Fruit fly (Drosophila melanogaster) whole organism, prepupa: ENCODE results near the gene CG17646.

Experiments
- Blimp-1 ChIP-seq: fragments of 200-800 bp; sonication (Bioruptor generic); optimal IDR thresholded peaks from 3 replicates; lab custom pipeline; 2017; ENCODE audit warnings: missing biosample characterization, missing genetic modification characterization, mild to moderate bottlenecking, moderate library complexity, missing genetic modification reagents
- CG10669 ChIP-seq: fragments of 200-800 bp; sonication (Bioruptor generic); optimal IDR thresholded peaks from 3 replicates; lab custom pipeline; 2018; ENCODE audit warnings: missing biosample characterization, mild to moderate bottlenecking, missing genetic modification characterization, moderate library complexity
- CG11294 ChIP-seq: fragments of 200-800 bp; sonication (Bioruptor generic); IDR thresholded peaks from 2 replicates; pipeline ENCODE4 v1.3.6; 2022; ENCODE audit warnings: missing biosample characterization, missing genetic modification characterization
- CG11902 ChIP-seq: fragments of 200-800 bp; sonication (Bioruptor generic); optimal IDR thresholded peaks from 3 replicates; lab custom pipeline; 2016; ENCODE audit warnings: missing biosample characterization, missing genetic modification characterization
- CG1621 ChIP-seq: fragments of 200-800 bp; sonication (Bioruptor generic); optimal IDR thresholded peaks from 3 replicates; lab custom pipeline; 2018; ENCODE audit warnings: missing biosample characterization, mild to moderate bottlenecking, missing genetic modification characterization
- CG16779 ChIP-seq: fragments of 200-800 bp; sonication (Bioruptor generic); optimal IDR thresholded peaks from 3 replicates; lab custom pipeline; 2017; ENCODE audit warnings: missing biosample characterization, mild to moderate bottlenecking, missing genetic modification characterization
- CG31627 ChIP-seq: fragments of 200-800 bp; sonication (Bioruptor generic); optimal IDR thresholded peaks from 3 replicates; lab custom pipeline; 2016; ENCODE audit warnings: missing biosample characterization, missing genetic modification characterization
- CG32006 ChIP-seq: fragments of 200-800 bp; sonication (Bioruptor generic); optimal IDR thresholded peaks from 3 replicates; lab custom pipeline; 2017; ENCODE audit warnings: missing biosample characterization, mild to moderate bottlenecking, missing genetic modification characterization
- CG3919 ChIP-seq: fragments of 200-800 bp; sonication (Bioruptor generic); optimal IDR thresholded peaks from 3 replicates; lab custom pipeline; 2016; ENCODE audit warnings: missing biosample characterization, missing genetic modification characterization
- CG6163 ChIP-seq: fragments of 200-800 bp; sonication (Bioruptor generic); IDR thresholded peaks from 3 replicates; pipeline ENCODE4 v1.3.6; 2022; ENCODE audit warnings: missing biosample characterization, missing genetic modification characterization
- CG6276 ChIP-seq: fragments of 200-800 bp; sonication (Bioruptor generic); optimal IDR thresholded peaks from 2 replicates; lab custom pipeline; 2017; ENCODE audit warnings: missing biosample characterization, mild to moderate bottlenecking, missing genetic modification characterization
- CG6792 ChIP-seq: fragments of 200-800 bp; sonication (Bioruptor generic); optimal IDR thresholded peaks from 3 replicates; lab custom pipeline; 2016; ENCODE audit warnings: missing biosample characterization, missing genetic modification characterization
- CG6808 ChIP-seq: fragments of 200-800 bp; sonication (Bioruptor generic); optimal IDR thresholded peaks from 3 replicates; lab custom pipeline; 2017; ENCODE audit warnings: missing biosample characterization, missing genetic modification characterization, mild to moderate bottlenecking, moderate library complexity, missing genetic modification reagents
- CG6854 ChIP-seq: fragments of 200-800 bp; sonication (Bioruptor generic); optimal IDR thresholded peaks from 2 replicates; lab custom pipeline; 2017; ENCODE audit warnings: missing biosample characterization, mild to moderate bottlenecking, missing genetic modification characterization
- CG7368 ChIP-seq: fragments of 200-800 bp; sonication (Bioruptor generic); optimal IDR thresholded peaks from 3 replicates; lab custom pipeline; 2016; ENCODE audit warnings: missing biosample characterization, missing genetic modification characterization
- CG8119 ChIP-seq: fragments of 200-800 bp; sonication (Bioruptor generic); IDR thresholded peaks from 3 replicates; pipeline ENCODE4 v1.3.6; 2022; ENCODE audit warnings: missing biosample characterization, missing genetic modification characterization
- CG8632 ChIP-seq: fragments of 200-800 bp; sonication (Bioruptor generic); optimal IDR thresholded peaks from 3 replicates; lab custom pipeline; 2016; ENCODE audit warnings: missing biosample characterization, missing genetic modification characterization
- CG9139 ChIP-seq: fragments of 200-800 bp; sonication (Bioruptor generic); optimal IDR thresholded peaks from 3 replicates; lab custom pipeline; 2017; ENCODE audit warnings: missing biosample characterization, mild to moderate bottlenecking, missing genetic modification characterization
- Eip78C ChIP-seq: fragments of 200-800 bp; sonication (Bioruptor generic); peaks from one replicate; lab custom pipeline; 2016; ENCODE audit warnings: missing biosample characterization, missing genetic modification characterization
- Eip93F ChIP-seq: fragments of 200-800 bp; sonication (Bioruptor generic); optimal IDR thresholded peaks from 2 replicates; lab custom pipeline; 2016; ENCODE audit warnings: missing biosample characterization, mild to moderate bottlenecking, missing genetic modification characterization
- Ets21C ChIP-seq: fragments of 200-800 bp; sonication (Bioruptor generic); optimal IDR thresholded peaks from 3 replicates; lab custom pipeline; 2016; ENCODE audit warnings: missing biosample characterization, missing genetic modification characterization
- Ets96B ChIP-seq: fragments of 200-800 bp; optimal IDR thresholded peaks from 2 replicates; lab custom pipeline; 2019; ENCODE audit warnings: missing biosample characterization, mild to moderate bottlenecking, missing genetic modification characterization, moderate library complexity
- Gug ChIP-seq: fragments of 200-800 bp; sonication (Bioruptor generic); IDR thresholded peaks from 2 replicates; pipeline ENCODE4 v1.3.6; 2022; ENCODE audit warnings: missing biosample characterization, missing genetic modification characterization
- Hr38 ChIP-seq: sonication (Bioruptor generic); optimal IDR thresholded peaks from 2 replicates; lab custom pipeline; 2016; ENCODE audit warnings: missing biosample characterization, missing genetic modification characterization
- Hr39 ChIP-seq: fragments of 200-800 bp; sonication (Bioruptor generic); optimal IDR thresholded peaks from 2 replicates; lab custom pipeline; 2016; ENCODE audit warnings: missing biosample characterization, missing genetic modification characterization
- Hr4 ChIP-seq: fragments of 200-800 bp; sonication (Bioruptor generic); optimal IDR thresholded peaks from 3 replicates; lab custom pipeline; 2016; ENCODE audit warnings: missing biosample characterization, missing genetic modification characterization
- Lpt ChIP-seq: fragments of 200-800 bp; sonication (Bioruptor generic); optimal IDR thresholded peaks from 3 replicates; lab custom pipeline; 2016; ENCODE audit warnings: missing biosample characterization, missing genetic modification characterization
- OdsH ChIP-seq: fragments of 200-800 bp; sonication (Bioruptor generic); optimal IDR thresholded peaks from 3 replicates; lab custom pipeline; 2016; ENCODE audit warnings: missing biosample characterization, missing genetic modification characterization
- Sox102F ChIP-seq: fragments of 200-800 bp; sonication (Bioruptor generic); optimal IDR thresholded peaks from 2 replicates; lab custom pipeline; 2016; ENCODE audit warnings: missing biosample characterization, mild to moderate bottlenecking, missing genetic modification characterization
- Sox15 ChIP-seq: fragments of 200-800 bp; sonication (Bioruptor generic); optimal IDR thresholded peaks from 3 replicates; lab custom pipeline; 2016; ENCODE audit warnings: missing biosample characterization, missing genetic modification characterization
- achi ChIP-seq: fragments of 200-800 bp; sonication (Bioruptor generic); optimal IDR thresholded peaks from 3 replicates; lab custom pipeline; 2016; ENCODE audit warnings: missing biosample characterization, missing genetic modification characterization
- cyc ChIP-seq: fragments of 200-800 bp; sonication (Bioruptor generic); optimal IDR thresholded peaks from 3 replicates; lab custom pipeline; 2016; ENCODE audit warnings: missing biosample characterization, missing genetic modification characterization
- dac ChIP-seq: fragments of 200-800 bp; sonication (Bioruptor generic); optimal IDR thresholded peaks from 2 replicates; lab custom pipeline; 2017; ENCODE audit warnings: missing biosample characterization, mild to moderate bottlenecking, missing genetic modification characterization
- dsx ChIP-seq: fragments of 200-800 bp; optimal IDR thresholded peaks from 3 replicates; lab custom pipeline; 2019; ENCODE audit warnings: missing biosample characterization, mild to moderate bottlenecking, missing genetic modification characterization, moderate library complexity; ENCODE audit not compliant: poor library complexity, severe bottlenecking
- eg ChIP-seq: fragments of 200-800 bp; sonication (Bioruptor generic); IDR thresholded peaks from 3 replicates; pipeline ENCODE4 v1.3.6; 2022; ENCODE audit warnings: missing biosample characterization, missing genetic modification characterization
- fd59A ChIP-seq: fragments of 200-800 bp; sonication (Bioruptor generic); optimal IDR thresholded peaks from 2 replicates; lab custom pipeline; 2017; ENCODE audit warnings: missing biosample characterization, mild to moderate bottlenecking, missing genetic modification characterization, missing genetic modification reagents
- fd85E ChIP-seq: fragments of 200-800 bp; sonication (Bioruptor generic); optimal IDR thresholded peaks from 3 replicates; lab custom pipeline; 2016; ENCODE audit warnings: missing biosample characterization, missing genetic modification characterization
- fkh ChIP-seq: fragments of 200-800 bp; sonication (Bioruptor generic); optimal IDR thresholded peaks from 3 replicates; lab custom pipeline; 2017; ENCODE audit warnings: missing biosample characterization, mild to moderate bottlenecking, missing genetic modification characterization, moderate library complexity
- lz ChIP-seq: fragments of 200-800 bp; sonication (Bioruptor generic); optimal IDR thresholded peaks from 3 replicates; lab custom pipeline; 2016; ENCODE audit warnings: missing biosample characterization, missing genetic modification characterization
- net ChIP-seq: fragments of 200-800 bp; sonication (Bioruptor generic); optimal IDR thresholded peaks from 3 replicates; lab custom pipeline; 2016; ENCODE audit warnings: missing biosample characterization, missing genetic modification characterization
- salr ChIP-seq, 2 experiments: fragments of 200-800 bp; sonication (Bioruptor generic); optimal IDR thresholded peaks; 3 replicates each; lab custom pipeline; 2016 to 2018; ENCODE audit warnings: missing biosample characterization in 2 of 2, missing genetic modification characterization in 2 of 2, mild to moderate bottlenecking in 1 of 2
- ss ChIP-seq, 2 experiments: fragments of 200-800 bp; sonication (Bioruptor generic); optimal IDR thresholded peaks; 2 replicates in 1 of 2; 3 replicates in 1 of 2; lab custom pipeline; 2017 to 2018; ENCODE audit warnings: mild to moderate bottlenecking in 2 of 2, missing biosample characterization in 2 of 2, missing genetic modification characterization in 2 of 2, moderate library complexity in 1 of 2
- svp ChIP-seq: fragments of 200-800 bp; sonication (Bioruptor generic); peaks from one replicate; lab custom pipeline; 2016; ENCODE audit warnings: missing biosample characterization, missing genetic modification characterization
- topi ChIP-seq: fragments of 200-800 bp; sonication (Bioruptor generic); optimal IDR thresholded peaks from 3 replicates; lab custom pipeline; 2016; ENCODE audit warnings: missing biosample characterization, missing genetic modification characterization
- vri ChIP-seq: fragments of 200-800 bp; sonication (Bioruptor generic); optimal IDR thresholded peaks from 3 replicates; lab custom pipeline; 2016; ENCODE audit warnings: missing biosample characterization, mild to moderate bottlenecking, missing genetic modification characterization

Gene CG17646

dm6 chr2L:1727826-1728619, 4.3 kb upstream of the CG17646 start (continued):
- TF ChIP-seq CG6163 (GFP tag; lab: Robert Waterston, UW), result peak; percentile 98
- TF ChIP-seq vri, result peak; percentile 95
- peak; percentile 99 for TF ChIP-seq Ets96B
- TF ChIP-seq CG7368, result peak; percentile 96
- TF ChIP-seq CG1621 (tag; lab: Kevin White, UChicago), result peak; percentile 95
- TF ChIP-seq CG6808 (GFP tag; lab: Kevin White, UChicago), result peak; percentile 98
- TF ChIP-seq CG11294 (GFP tag; lab: Robert Waterston, UW), result peak; percentile 96
- TF ChIP-seq CG32006, result peak; percentile 99
- TF ChIP-seq dac (GFP tag; lab: Kevin White, UChicago), result peak; percentile 96
- peak; percentile 95 for TF ChIP-seq cyc (GFP tag; lab: Kevin White, UChicago)
- peak; percentile 98 for TF ChIP-seq CG8119 (GFP tag; lab: Robert Waterston, UW)
- peak; percentile 98 for TF ChIP-seq CG3919 (GFP tag; lab: Kevin White, UChicago)
- TF ChIP-seq CG16779, result peak; percentile 96
- peak; percentile 95 for TF ChIP-seq Sox15
- peak; percentile 96 for TF ChIP-seq Gug
- peak; percentile 99 for TF ChIP-seq CG8632 (GFP tag; lab: Kevin White, UChicago)
- peak; percentile 96 for TF ChIP-seq Eip93F
- TF ChIP-seq Ets21C, result peak; percentile 92
- TF ChIP-seq dsx (GFP tag; lab: Kevin White, UChicago), result peak; percentile 98
- peak; percentile 97 for TF ChIP-seq Hr4 (GFP tag; lab: Kevin White, UChicago)
- peak; percentile 97 for TF ChIP-seq Blimp-1

- TF ChIP-seq CG7368, result no peak
- TF ChIP-seq fkh (GFP tag; lab: Kevin White, UChicago), result no peak
- TF ChIP-seq Eip78C (GFP tag; lab: Kevin White, UChicago), result no peak
These were observed 3.7 kb upstream of the CG17646 start, which contains the start of gene Rrp40 for dm6 chr2L:1728620-1728944. TSS of gene Rrp40 (plus strand) at chr2L:1728732.

dm6 chr2L:1729607-1730011, 2.7 kb upstream of the CG17646 start, which contains the start of the genes Eno and CG31937:
TSS of gene Eno (minus strand) at chr2L:1729636.
TSS of gene CG31937 (plus strand) at chr2L:1729887.
- TF ChIP-seq CG7368 (peak; percentile 7), CG3919 (GFP tag; lab: Kevin White, UChicago) (peak; percentile 51), topi (peak; percentile 49), Sox102F (GFP tag; lab: Kevin White, UChicago) (peak; percentile 64), OdsH (GFP tag; lab: Kevin White, UChicago) (peak; percentile 72), CG6792 (GFP tag; lab: Kevin White, UChicago) (peak; percentile 9), CG32006 (peak; percentile 74), ss (GFP tag; optimal IDR thresholded peaks at IDR 0.05; lab: Kevin White, UChicago) (peak in 1 of 2 experiments; percentile 30), eg (peak; percentile 42; the same call in 2 of the 3 replicates), salr (GFP tag; optimal IDR thresholded peaks at IDR 0.05; lab: Kevin White, UChicago) (peak in 1 of 2 experiments; percentile 47), Ets21C (peak; percentile 41), lz (GFP tag; lab: Kevin White, UChicago) (peak; percentile 47), CG31627 (GFP tag; lab: Kevin White, UChicago) (peak; percentile 51), fd85E (GFP tag; lab: Kevin White, UChicago) (no peak), achi (peak; percentile 47), vri (peak; percentile 55), CG6854 (peak; percentile 21), net (GFP tag; lab: Kevin White, UChicago) (peak; percentile 57), Blimp-1 (no peak), Eip78C (GFP tag; lab: Kevin White, UChicago) (peak; percentile 76), CG9139 (peak; percentile 14), Lpt (peak; percentile 28), CG10669 (GFP tag; lab: Kevin White, UChicago) (peak; percentile 1), Hr39 (GFP tag; lab: Kevin White, UChicago) (peak; percentile 51), dsx (GFP tag; lab: Kevin White, UChicago) (peak; percentile 15), Sox15 (no peak), fd59A (GFP tag; lab: Kevin White, UChicago) (no peak), Hr4 (GFP tag; lab: Kevin White, UChicago) (peak; percentile 77), svp (GFP tag; lab: Kevin White, UChicago) (peak; percentile 85), cyc (GFP tag; lab: Kevin White, UChicago) (peak; percentile 32), Gug (peak; percentile 49), CG11902 (GFP tag; lab: Kevin White, UChicago) (no peak), Eip93F (no peak), CG6276 (GFP tag; lab: Kevin White, UChicago) (peak; percentile 56), Hr38 (GFP tag; lab: Kevin White, UChicago) (peak; percentile 13)
